Fruit fly (Drosophila melanogaster): Measurements from ENCODE around the gene Dip-C.

The Dip-C gene

DNA sequence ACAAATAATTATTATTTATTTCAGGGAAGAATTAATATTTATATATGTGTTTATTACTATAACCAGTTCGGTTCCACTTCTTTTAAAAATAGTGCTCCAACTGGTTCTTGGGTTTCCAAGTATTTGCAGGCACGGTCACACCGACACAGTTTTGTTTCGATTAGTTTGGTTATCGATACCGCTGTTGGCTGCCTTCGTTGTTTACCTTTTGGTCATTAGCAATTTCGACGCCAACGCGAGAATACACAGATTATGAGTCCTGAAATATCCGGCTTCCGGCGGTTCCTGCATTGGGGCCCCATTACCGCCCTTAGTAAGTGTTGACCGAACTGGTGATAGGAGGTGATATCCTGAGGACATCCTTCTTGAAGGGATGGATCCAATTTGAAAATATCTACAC lies 5.4 kb downstream of the Dip-C start, which contains the start of gene CG5196 (continued):
- TF ChIP-seq fu2 (GFP tag; optimal IDR thresholded peaks at IDR 0.05) (no peak), crp (GFP tag; optimal IDR thresholded peaks at IDR 0.05) (no peak), CG7786 (GFP tag; optimal IDR thresholded peaks at IDR 0.05) (no peak), HLH54F (GFP tag; optimal IDR thresholded peaks at IDR 0.05) (no peak), danr (GFP tag; IDR thresholded peaks at IDR 0.05) (no peak), tin (GFP tag; optimal IDR thresholded peaks at IDR 0.05) (no peak), CG18262 (tag; optimal IDR thresholded peaks at IDR 0.05) (no peak), CG11723 (GFP tag; optimal IDR thresholded peaks at IDR 0.05) (no peak), cwo (GFP tag; optimal IDR thresholded peaks at IDR 0.05) (no peak), Spps (tag; optimal IDR thresholded peaks at IDR 0.05) (no peak), Fer3 (tag; optimal IDR thresholded peaks at IDR 0.05) (peak; percentile 13), CG15696 (tag; optimal IDR thresholded peaks at IDR 0.05) (no peak), schlank (tag; optimal IDR thresholded peaks at IDR 0.05) (no peak), Hr78 (GFP tag; optimal IDR thresholded peaks at IDR 0.05) (no peak), CG10959 (GFP tag; IDR thresholded peaks at IDR 0.05) (no peak), CG7357 (GFP tag; IDR thresholded peaks at IDR 0.05) (no peak), tgo (GFP tag; IDR thresholded peaks at IDR 0.05) (no peak), HmgD (GFP tag; optimal IDR thresholded peaks at IDR 0.05) (no peak), Atf3 (GFP tag; optimal IDR thresholded peaks at IDR 0.05) (no peak), hth (optimal IDR thresholded peaks at IDR 0.05) (no peak), CG4820 (GFP tag; optimal IDR thresholded peaks at IDR 0.05) (peak; percentile 17), ac (GFP tag; optimal IDR thresholded peaks at IDR 0.05) (no peak), CG13296 (GFP tag; optimal IDR thresholded peaks at IDR 0.05) (no peak), Chrac-16 (GFP tag; optimal IDR thresholded peaks at IDR 0.05) (no peak), Hsf (GFP tag; optimal IDR thresholded peaks at IDR 0.05) (no peak), kah (GFP tag; optimal IDR thresholded peaks at IDR 0.05) (peak; percentile 17), sob (GFP tag; IDR thresholded peaks at IDR 0.05) (peak; percentile 20; the same call in 1 of the 2 replicates), lab (GFP tag; optimal IDR thresholded peaks at IDR 0.05) (no peak), pros (GFP tag; optimal IDR thresholded peaks at IDR 0.05) (no peak), row (GFP tag; IDR thresholded peaks at IDR 0.05) (peak; percentile 74), MTF-1 (GFP tag; optimal IDR thresholded peaks at IDR 0.05; ENCODE audit: borderline replicate concordance) (no peak), corto (GFP tag; optimal IDR thresholded peaks at IDR 0.05) (no peak), ci (GFP tag; IDR thresholded peaks at IDR 0.05) (no peak; the same call in 2 of the 3 replicates), CG12659 (GFP tag; optimal IDR thresholded peaks at IDR 0.05) (peak; percentile 78), MBD-R2 (GFP tag; IDR thresholded peaks at IDR 0.05) (peak; percentile 95), CG18619 (GFP tag; optimal IDR thresholded peaks at IDR 0.05) (no peak), ftz-f1 (GFP tag; optimal IDR thresholded peaks at IDR 0.05) (no peak), CG8290 (GFP tag; optimal IDR thresholded peaks at IDR 0.05) (no peak), CG8290 (tag; optimal IDR thresholded peaks at IDR 0.05) (no peak), Xbp1 (GFP tag; optimal IDR thresholded peaks at IDR 0.05) (peak; percentile 12), ro (GFP tag; IDR thresholded peaks at IDR 0.05) (no peak), zen2 (GFP tag; IDR thresholded peaks at IDR 0.05; ENCODE audit: partially characterized antibody) (peak; percentile 74), CG1024 (GFP tag; IDR thresholded peaks at IDR 0.05) (no peak), CG16779 (GFP tag; IDR thresholded peaks at IDR 0.05) (peak; percentile 45; the same call in 1 of the 2 replicates), CG3838 (GFP tag; optimal IDR thresholded peaks at IDR 0.05) (no peak), Dbx (GFP tag; IDR thresholded peaks at IDR 0.05) (no peak), H2.0 (GFP tag; IDR thresholded peaks at IDR 0.05) (no peak), oc (tag; optimal IDR thresholded peaks at IDR 0.05) (no peak), CG1233 (GFP tag; optimal IDR thresholded peaks at IDR 0.05) (no peak), abd-A (tag; optimal IDR thresholded peaks at IDR 0.05) (no peak), CG14050 (GFP tag; IDR thresholded peaks at IDR 0.05) (no peak), CG11093 (GFP tag; IDR thresholded peaks at IDR 0.05) (no peak)
